Fruit fly (Drosophila melanogaster) whole organism, pupa: Measurements from ENCODE around the gene TfIIA-S-2.
A peak's percentile ranks its signal among the peaks of the same experiment; 100 is the strongest.

Experiments
- CG10348 ChIP-seq: fragments of 200-800 bp; sonication (Bioruptor generic); IDR thresholded peaks from 2 replicates; pipeline ENCODE4 v1.3.6; 2022; ENCODE audit warnings: missing biosample characterization, missing genetic modification characterization
- CG12605 ChIP-seq: fragments of 200-800 bp; sonication (Bioruptor generic); IDR thresholded peaks from 2 replicates; pipeline ENCODE4 v1.3.6; 2022; ENCODE audit warnings: missing biosample characterization, missing genetic modification characterization
- CG13204 ChIP-seq: fragments of 200-800 bp; sonication (Bioruptor generic); optimal IDR thresholded peaks from 2 replicates; lab custom pipeline; 2018; ENCODE audit warnings: missing biosample characterization, mild to moderate bottlenecking, missing genetic modification characterization, moderate library complexity
- CG14655 ChIP-seq: fragments of 200-800 bp; sonication (Bioruptor generic); optimal IDR thresholded peaks from 3 replicates; lab custom pipeline; 2017; ENCODE audit warnings: mild to moderate bottlenecking, missing biosample characterization, missing genetic modification reagents, missing genetic modification characterization
- CG15710 ChIP-seq: fragments of 200-800 bp; sonication (Bioruptor generic); optimal IDR thresholded peaks from 2 replicates; lab custom pipeline; 2018; ENCODE audit warnings: missing biosample characterization, mild to moderate bottlenecking, missing genetic modification characterization, moderate library complexity
- CG17806 ChIP-seq: fragments of 200-800 bp; sonication (Bioruptor generic); optimal IDR thresholded peaks from 2 replicates; lab custom pipeline; 2018; ENCODE audit warnings: missing biosample characterization, mild to moderate bottlenecking, missing genetic modification characterization, moderate library complexity
- CG32121 ChIP-seq: fragments of 200-800 bp; sonication (Bioruptor generic); IDR thresholded peaks from 2 replicates; pipeline ENCODE4 v1.3.6; 2022; ENCODE audit warnings: missing biosample characterization, missing genetic modification characterization
- CG34367 ChIP-seq: fragments of 200-800 bp; sonication (Bioruptor generic); optimal IDR thresholded peaks from 2 replicates; lab custom pipeline; 2018; ENCODE audit warnings: missing biosample characterization, mild to moderate bottlenecking, missing genetic modification characterization
- CG4496 ChIP-seq: fragments of 200-800 bp; sonication (Bioruptor generic); IDR thresholded peaks from 3 replicates; pipeline ENCODE4 v1.3.6; 2022; ENCODE audit warnings: missing biosample characterization, missing genetic modification characterization
- CG8159 ChIP-seq: fragments of 200-800 bp; sonication (Bioruptor generic); optimal IDR thresholded peaks from 3 replicates; lab custom pipeline; 2018; ENCODE audit warnings: missing biosample characterization, mild to moderate bottlenecking, missing genetic modification characterization, moderate library complexity
- CG8301 ChIP-seq: fragments of 200-800 bp; sonication (Bioruptor generic); optimal IDR thresholded peaks from 2 replicates; lab custom pipeline; 2018; ENCODE audit warnings: missing biosample characterization, mild to moderate bottlenecking, missing genetic modification characterization
- CG9948 ChIP-seq: fragments of 200-800 bp; sonication (Bioruptor generic); optimal IDR thresholded peaks from 2 replicates; lab custom pipeline; 2018; ENCODE audit warnings: missing biosample characterization, mild to moderate bottlenecking, missing genetic modification characterization, moderate library complexity
- D1 ChIP-seq: fragments of 200-800 bp; sonication (Bioruptor generic); optimal IDR thresholded peaks from 2 replicates; lab custom pipeline; 2018; ENCODE audit warnings: missing biosample characterization, mild to moderate bottlenecking, missing genetic modification characterization, moderate library complexity
- EcR ChIP-seq: fragments of 200-800 bp; sonication (Bioruptor generic); optimal IDR thresholded peaks from 3 replicates; lab custom pipeline; 2019; ENCODE audit warnings: missing biosample characterization, missing genetic modification characterization, mild to moderate bottlenecking, moderate library complexity, missing genetic modification reagents
- Ets98B ChIP-seq: fragments of 200-800 bp; sonication (Bioruptor generic); IDR thresholded peaks from 2 replicates; pipeline ENCODE4 v1.3.6; 2022; ENCODE audit warnings: missing biosample characterization, missing genetic modification characterization
- Pif1A ChIP-seq: fragments of 200-800 bp; sonication (Bioruptor generic); optimal IDR thresholded peaks from 3 replicates; lab custom pipeline; 2016; ENCODE audit warnings: missing biosample characterization, missing genetic modification characterization
- Pif1B ChIP-seq: fragments of 200-800 bp; sonication (Bioruptor generic); optimal IDR thresholded peaks from 3 replicates; lab custom pipeline; 2016; ENCODE audit warnings: missing biosample characterization, missing genetic modification characterization
- Snoo ChIP-seq: fragments of 200-800 bp; sonication (Bioruptor generic); optimal IDR thresholded peaks from 3 replicates; lab custom pipeline; 2017; ENCODE audit warnings: missing biosample characterization, mild to moderate bottlenecking, missing genetic modification characterization, inconsistent platforms
- fd96Ca ChIP-seq: fragments of 200-800 bp; sonication (Bioruptor generic); IDR thresholded peaks from 3 replicates; pipeline ENCODE4 v1.3.6; 2022; ENCODE audit warnings: missing biosample characterization, missing genetic modification characterization
- gl ChIP-seq: fragments of 200-800 bp; sonication (Bioruptor generic); optimal IDR thresholded peaks from 2 replicates; lab custom pipeline; 2018; ENCODE audit warnings: missing biosample characterization, mild to moderate bottlenecking, missing genetic modification characterization
- rn ChIP-seq: fragments of 200-800 bp; sonication (Bioruptor generic); IDR thresholded peaks from 2 replicates; pipeline ENCODE4 v1.3.6; 2022; ENCODE audit warnings: missing biosample characterization, missing genetic modification characterization

The TfIIA-S-2 gene

dm6 chrX:1011543-1012085 is at the start of gene TfIIA-S-2, which contains the start of gene CG14631:
Gene TfIIA-S-2 (minus strand): TSS chrX:1011643.
Gene CG14631 (plus strand): TSS chrX:1012035.
- TF ChIP-seq CG14655 (GFP tag; lab: Kevin White, UChicago) (no peak), Pif1B (GFP tag; lab: Kevin White, UChicago) (no peak), fd96Ca (no peak), D1 (no peak), CG8159 (no peak), rn (no peak), EcR (GFP tag; lab: Kevin White, UChicago) (no peak)
- TF ChIP-seq, all 21 proteins: peak for 0

- TF ChIP-seq CG4496 (GFP tag; lab: Robert Waterston, UW) (peak; percentile 55; the same call in 1 of the 3 replicates), CG32121 (GFP tag; lab: Robert Waterston, UW) (no peak)
Observed at dm6 chrX:1056338-1056737, 44.9 kb upstream of the TfIIA-S-2 start.

- peak; percentile 56 for TF ChIP-seq EcR (GFP tag; lab: Kevin White, UChicago)
- peak; percentile 57 for TF ChIP-seq CG8301 (tag; lab: Kevin White, UChicago)
- TF ChIP-seq Ets98B (GFP tag; lab: Robert Waterston, UW) = peak; percentile 49
- TF ChIP-seq CG14655 (GFP tag; lab: Kevin White, UChicago) = peak; percentile 62
- TF ChIP-seq CG12605 = no peak
- peak; percentile 71; the same call in 2 of the 3 replicates for TF ChIP-seq fd96Ca
- peak; percentile 38; the same call in 1 of the 2 replicates for TF ChIP-seq rn
- TF ChIP-seq CG15710 (tag; lab: Kevin White, UChicago) = peak; percentile 68
- TF ChIP-seq CG4496 (GFP tag; lab: Robert Waterston, UW) = peak; percentile 77
- peak; percentile 71 for TF ChIP-seq CG8159
- no peak for TF ChIP-seq D1
- peak; percentile 23 for TF ChIP-seq CG13204
- TF ChIP-seq Pif1B (GFP tag; lab: Kevin White, UChicago) = peak; percentile 47
- no peak for TF ChIP-seq CG10348 (GFP tag; lab: Robert Waterston, UW)
- peak; percentile 67 for TF ChIP-seq CG32121 (GFP tag; lab: Robert Waterston, UW)
- peak; percentile 52 for TF ChIP-seq Pif1A (GFP tag; lab: Kevin White, UChicago)
- TF ChIP-seq Snoo = peak; percentile 63
- peak; percentile 7 for TF ChIP-seq gl (tag; lab: Kevin White, UChicago)
- TF ChIP-seq CG17806 (tag; lab: Kevin White, UChicago) = peak; percentile 62
- TF ChIP-seq CG9948 (tag; lab: Kevin White, UChicago) = peak; percentile 51
- TF ChIP-seq CG34367 (tag; lab: Kevin White, UChicago) = peak; percentile 65
Observed at dm6 chrX:1052684-1053389, 41.4 kb upstream of the TfIIA-S-2 start.

dm6 chrX:1051251-1051629 is 39.8 kb upstream of the TfIIA-S-2 start, which contains the start of gene CG14629:
Gene CG14629 (plus strand): TSS chrX:1051525.
- TF ChIP-seq CG13204 = no peak
- TF ChIP-seq CG9948 (tag; lab: Kevin White, UChicago) = no peak
- TF ChIP-seq CG8159 = no peak
- TF ChIP-seq fd96Ca = no peak
- no peak for TF ChIP-seq CG14655 (GFP tag; lab: Kevin White, UChicago)
- no peak for TF ChIP-seq Ets98B (GFP tag; lab: Robert Waterston, UW)
- TF ChIP-seq CG15710 (tag; lab: Kevin White, UChicago) = no peak
- TF ChIP-seq CG4496 (GFP tag; lab: Robert Waterston, UW) = 0 out of 3 replicates have a peak, but pooled peaks have one; percentile 18
- TF ChIP-seq CG34367 (tag; lab: Kevin White, UChicago) = no peak
- TF ChIP-seq CG10348 (GFP tag; lab: Robert Waterston, UW) = no peak
- TF ChIP-seq EcR (GFP tag; lab: Kevin White, UChicago) = peak; percentile 75
- TF ChIP-seq, all 21 proteins: peak for 2

dm6 chrX:1050617-1051250 is 39.3 kb upstream of the TfIIA-S-2 start:
- no peak for TF ChIP-seq CG32121 (GFP tag; lab: Robert Waterston, UW)
- no peak for TF ChIP-seq CG10348 (GFP tag; lab: Robert Waterston, UW)
- TF ChIP-seq CG12605 = no peak
- TF ChIP-seq gl (tag; lab: Kevin White, UChicago) = no peak
- no peak for TF ChIP-seq CG34367 (tag; lab: Kevin White, UChicago)
- TF ChIP-seq D1 = no peak
- TF ChIP-seq CG13204 = no peak
- no peak for TF ChIP-seq rn
- no peak for TF ChIP-seq CG14655 (GFP tag; lab: Kevin White, UChicago)
- TF ChIP-seq Pif1A (GFP tag; lab: Kevin White, UChicago) = no peak
- TF ChIP-seq CG17806 (tag; lab: Kevin White, UChicago) = no peak
- no peak for TF ChIP-seq CG8159
- TF ChIP-seq CG9948 (tag; lab: Kevin White, UChicago) = no peak
- TF ChIP-seq Ets98B (GFP tag; lab: Robert Waterston, UW) = no peak
- no peak for TF ChIP-seq CG15710 (tag; lab: Kevin White, UChicago)
- no peak for TF ChIP-seq CG8301 (tag; lab: Kevin White, UChicago)
- TF ChIP-seq, all 21 proteins: peak for 0

- no peak for TF ChIP-seq CG14655 (GFP tag; lab: Kevin White, UChicago)
- TF ChIP-seq CG12605 = no peak
- no peak for TF ChIP-seq D1
- no peak for TF ChIP-seq rn
- TF ChIP-seq CG15710 (tag; lab: Kevin White, UChicago) = no peak
- TF ChIP-seq EcR (GFP tag; lab: Kevin White, UChicago) = no peak
- TF ChIP-seq fd96Ca = no peak
- TF ChIP-seq Pif1B (GFP tag; lab: Kevin White, UChicago) = no peak
- TF ChIP-seq Ets98B (GFP tag; lab: Robert Waterston, UW) = no peak
- TF ChIP-seq CG32121 (GFP tag; lab: Robert Waterston, UW) = no peak
- TF ChIP-seq CG8301 (tag; lab: Kevin White, UChicago) = no peak
- TF ChIP-seq CG4496 (GFP tag; lab: Robert Waterston, UW) = no peak
- no peak for TF ChIP-seq CG9948 (tag; lab: Kevin White, UChicago)
- no peak for TF ChIP-seq CG17806 (tag; lab: Kevin White, UChicago)
Observed at dm6 chrX:1047695-1048094, 36.3 kb upstream of the TfIIA-S-2 start.
